Worm (Caenorhabditis elegans) whole organism, mixed stage, embryonic: ENCODE data around the gene F49C12.5.
A peak's percentile ranks its signal among the peaks of the same experiment; 100 is the strongest.

ENCODE experiments used
- M03D4.4 ChIP-seq: sonication (generic microtip); optimal IDR thresholded peaks from 2 replicates; lab custom pipeline; 2017; ENCODE audit warnings: mild to moderate bottlenecking, missing genetic modification characterization, missing compliant biosample characterization
- bed-3 ChIP-seq: fragments of 200-800 bp; sonication (Bioruptor generic); optimal IDR thresholded peaks from 3 replicates; lab custom pipeline; 2018; ENCODE audit warnings: mild to moderate bottlenecking, missing genetic modification characterization, moderate library complexity, missing compliant biosample characterization
- blmp-1 ChIP-seq: fragments of 150-350 bp; optimal IDR thresholded peaks from 2 replicates; lab custom pipeline; 2014; ENCODE audit warnings: missing biosample characterization, missing genetic modification characterization
- ceh-39 ChIP-seq: fragments of 150-350 bp; optimal IDR thresholded peaks from 2 replicates; lab custom pipeline; 2014; ENCODE audit warnings: missing biosample characterization, missing genetic modification characterization
- ceh-43 ChIP-seq: fragments of 200-800 bp; sonication (Bioruptor generic); optimal IDR thresholded peaks from 2 replicates; lab custom pipeline; 2018; ENCODE audit warnings: mild to moderate bottlenecking, missing genetic modification characterization, moderate library complexity, missing compliant biosample characterization
- ceh-83 ChIP-seq: fragments of 200-800 bp; sonication (Bioruptor generic); optimal IDR thresholded peaks from 2 replicates; lab custom pipeline; 2018; ENCODE audit warnings: mild to moderate bottlenecking, missing genetic modification characterization, missing compliant biosample characterization
- ces-1 ChIP-seq: fragments of 150-350 bp; optimal IDR thresholded peaks from 2 replicates; lab custom pipeline; 2014; ENCODE audit warnings: missing biosample characterization, missing genetic modification reagents, missing genetic modification characterization
- cnd-1 ChIP-seq: fragments of 200-800 bp; sonication (Bioruptor generic); optimal IDR thresholded peaks from 2 replicates; lab custom pipeline; 2018; ENCODE audit warnings: mild to moderate bottlenecking, missing genetic modification characterization, missing compliant biosample characterization
- drap-1 ChIP-seq: fragments of 200-800 bp; sonication (Bioruptor generic); optimal IDR thresholded peaks from 3 replicates; lab custom pipeline; 2018; ENCODE audit warnings: mild to moderate bottlenecking, missing genetic modification characterization, missing compliant biosample characterization
- elt-1 ChIP-seq: sonication (generic microtip); optimal IDR thresholded peaks from 2 replicates; lab custom pipeline; 2017; ENCODE audit warnings: missing genetic modification characterization, mild to moderate bottlenecking, missing compliant biosample characterization, antibody characterized with exemption, moderate library complexity, borderline replicate concordance; ENCODE audit not compliant: insufficient read depth
- elt-3 ChIP-seq: fragments of 150-350 bp; optimal IDR thresholded peaks from 2 replicates; lab custom pipeline; 2014; ENCODE audit warnings: missing biosample characterization, missing genetic modification characterization
- flh-1 ChIP-seq: fragments of 200-800 bp; sonication (Bioruptor generic); optimal IDR thresholded peaks from 2 replicates; lab custom pipeline; 2018; ENCODE audit warnings: mild to moderate bottlenecking, missing genetic modification characterization, moderate library complexity, missing compliant biosample characterization
- ham-2 ChIP-seq: fragments of 200-800 bp; sonication (Bioruptor generic); optimal IDR thresholded peaks from 2 replicates; lab custom pipeline; 2018; ENCODE audit warnings: mild to moderate bottlenecking, missing genetic modification characterization, missing compliant biosample characterization
- hlh-1 ChIP-seq: fragments of 150-350 bp; optimal IDR thresholded peaks from 2 replicates; lab custom pipeline; 2014; ENCODE audit warnings: missing biosample characterization, missing genetic modification reagents, missing genetic modification characterization
- lin-13 ChIP-seq: fragments of 150-350 bp; optimal IDR thresholded peaks from 2 replicates; lab custom pipeline; 2014; ENCODE audit warnings: missing biosample characterization, missing genetic modification characterization
- lin-32 ChIP-seq: fragments of 200-800 bp; sonication (Bioruptor generic); optimal IDR thresholded peaks from 2 replicates; lab custom pipeline; 2018; ENCODE audit warnings: mild to moderate bottlenecking, missing genetic modification characterization, missing compliant biosample characterization
- lsy-2 ChIP-seq: fragments of 150-350 bp; optimal IDR thresholded peaks from 2 replicates; lab custom pipeline; 2014; ENCODE audit warnings: missing biosample characterization, missing genetic modification characterization
- mab-5 ChIP-seq: fragments of 150-350 bp; optimal IDR thresholded peaks from 2 replicates; lab custom pipeline; 2014; ENCODE audit warnings: missing biosample characterization, missing genetic modification characterization
- mep-1 ChIP-seq: fragments of 150-350 bp; optimal IDR thresholded peaks from 2 replicates; lab custom pipeline; 2017; ENCODE audit warnings: missing biosample characterization, missing genetic modification reagents, missing genetic modification characterization, inconsistent platforms
- mls-2 ChIP-seq: sonication (generic microtip); optimal IDR thresholded peaks from 2 replicates; lab custom pipeline; 2016; ENCODE audit warnings: mild to moderate bottlenecking, missing genetic modification characterization, moderate library complexity, missing compliant biosample characterization
- nhr-12 ChIP-seq: fragments of 150-350 bp; optimal IDR thresholded peaks from 2 replicates; lab custom pipeline; 2014; ENCODE audit warnings: missing biosample characterization, missing genetic modification characterization
- nhr-2 ChIP-seq: fragments of 150-350 bp; optimal IDR thresholded peaks from 2 replicates; lab custom pipeline; 2014; ENCODE audit warnings: missing biosample characterization, missing genetic modification characterization
- nhr-237 ChIP-seq: fragments of 150-350 bp; optimal IDR thresholded peaks from 2 replicates; lab custom pipeline; 2014; ENCODE audit warnings: missing biosample characterization, missing genetic modification characterization
- nhr-28 ChIP-seq: fragments of 150-350 bp; optimal IDR thresholded peaks from 2 replicates; lab custom pipeline; 2014; ENCODE audit warnings: missing biosample characterization, missing genetic modification characterization
- nhr-76 ChIP-seq: sonication (generic microtip); optimal IDR thresholded peaks from 2 replicates; lab custom pipeline; 2017; ENCODE audit warnings: missing biosample characterization, missing genetic modification characterization
- pha-4 ChIP-seq: fragments of 150-350 bp; optimal IDR thresholded peaks from 2 replicates; lab custom pipeline; 2018; ENCODE audit warnings: missing biosample characterization, missing genetic modification reagents, missing genetic modification characterization
- sem-2 ChIP-seq: fragments of 200-800 bp; sonication (Bioruptor generic); optimal IDR thresholded peaks from 2 replicates; lab custom pipeline; 2018; ENCODE audit warnings: mild to moderate bottlenecking, missing genetic modification characterization, missing compliant biosample characterization
- snpc-4 ChIP-seq: fragments of 150-350 bp; optimal IDR thresholded peaks from 2 replicates; lab custom pipeline; 2014; ENCODE audit warnings: missing biosample characterization, missing genetic modification characterization
- sptf-1 ChIP-seq: sonication (generic microtip); optimal IDR thresholded peaks from 2 replicates; lab custom pipeline; 2017; ENCODE audit warnings: mild to moderate bottlenecking, missing genetic modification characterization, moderate library complexity, missing compliant biosample characterization
- tbx-8 ChIP-seq: fragments of 200-800 bp; sonication (Bioruptor generic); optimal IDR thresholded peaks from 2 replicates; lab custom pipeline; 2018; ENCODE audit warnings: mild to moderate bottlenecking, missing genetic modification characterization, moderate library complexity, missing compliant biosample characterization
- unc-120 ChIP-seq: sonication (generic microtip); optimal IDR thresholded peaks from 2 replicates; lab custom pipeline; 2017; ENCODE audit warnings: missing genetic modification characterization, missing compliant biosample characterization; ENCODE audit not compliant: poor library complexity, severe bottlenecking
- unc-39 ChIP-seq: fragments of 150-350 bp; optimal IDR thresholded peaks from 2 replicates; lab custom pipeline; 2014; ENCODE audit warnings: missing biosample characterization, missing genetic modification characterization
- unc-62 ChIP-seq: fragments of 150-350 bp; optimal IDR thresholded peaks from 2 replicates; lab custom pipeline; 2014; ENCODE audit warnings: missing biosample characterization, missing genetic modification reagents, missing genetic modification characterization
- zip-8 ChIP-seq: fragments of 150-350 bp; optimal IDR thresholded peaks from 2 replicates; lab custom pipeline; 2014; ENCODE audit warnings: missing biosample characterization, missing genetic modification characterization
- ztf-11 ChIP-seq: fragments of 150-350 bp; optimal IDR thresholded peaks from 2 replicates; lab custom pipeline; 2014; ENCODE audit warnings: missing biosample characterization, missing genetic modification characterization

F49C12.5 gene

ce11 chrIV:9260826-9261225 lies 43.9 kb upstream of the F49C12.5 start:
- TF ChIP-seq elt-1 (tag; lab: Kevin White, UChicago): no peak
- TF ChIP-seq ceh-83 (GFP tag; lab: Kevin White, UChicago): no peak
- TF ChIP-seq sptf-1 (tag; lab: Kevin White, UChicago): no peak
- no peak for TF ChIP-seq flh-1 (GFP tag; lab: Kevin White, UChicago)
- TF ChIP-seq pha-4 (tag; lab: Kevin White, UChicago): no peak
- TF ChIP-seq lin-32 (GFP tag; lab: Kevin White, UChicago): no peak
- no peak for TF ChIP-seq nhr-12 (tag; lab: Kevin White, UChicago)
- TF ChIP-seq mep-1 (tag; lab: Kevin White, UChicago): no peak
- no peak for TF ChIP-seq lin-13 (tag; lab: Kevin White, UChicago)
- TF ChIP-seq bed-3 (GFP tag; lab: Kevin White, UChicago): no peak
- no peak for TF ChIP-seq ceh-39 (tag; lab: Kevin White, UChicago)
- TF ChIP-seq ham-2 (GFP tag; lab: Kevin White, UChicago): no peak
- TF ChIP-seq tbx-8: no peak
- TF ChIP-seq lsy-2: no peak
- TF ChIP-seq elt-3 (tag; lab: Kevin White, UChicago): no peak
- no peak for TF ChIP-seq nhr-28 (tag; lab: Kevin White, UChicago)
- no peak for TF ChIP-seq nhr-76
- no peak for TF ChIP-seq mab-5

- TF ChIP-seq ztf-11 (tag; lab: Kevin White, UChicago) (no peak), unc-62 (GFP tag; lab: Kevin White, UChicago) (no peak), unc-120 (tag; lab: Kevin White, UChicago) (no peak), lin-32 (GFP tag; lab: Kevin White, UChicago) (no peak), ham-2 (GFP tag; lab: Kevin White, UChicago) (no peak), flh-1 (GFP tag; lab: Kevin White, UChicago) (no peak), hlh-1 (tag; lab: Kevin White, UChicago) (no peak), nhr-76 (no peak), mep-1 (tag; lab: Kevin White, UChicago) (no peak)
- TF ChIP-seq, all 35 proteins: peak for 0
Measured at ce11 chrIV:9261687-9262086, 43.0 kb upstream of the F49C12.5 start, which contains the start of gene col-120. Gene col-120 (minus strand): TSS chrIV:9261787.

- TF ChIP-seq nhr-76 (no peak), ceh-39 (tag; lab: Kevin White, UChicago) (no peak), mep-1 (tag; lab: Kevin White, UChicago) (no peak), bed-3 (GFP tag; lab: Kevin White, UChicago) (no peak)
Measured at ce11 chrIV:9262295-9262694, 42.4 kb upstream of the F49C12.5 start.

ce11 chrIV:9263812-9264320 lies 40.9 kb upstream of the F49C12.5 start, which contains the start of gene flh-1:
Gene flh-1 (minus strand): TSS chrIV:9264270.
- TF ChIP-seq ceh-39 (tag; lab: Kevin White, UChicago): peak; percentile 42
- peak; percentile 56 for TF ChIP-seq drap-1 (GFP tag; lab: Kevin White, UChicago)
- no peak for TF ChIP-seq blmp-1 (tag; lab: Kevin White, UChicago)
- no peak for TF ChIP-seq ham-2 (GFP tag; lab: Kevin White, UChicago)
- no peak for TF ChIP-seq lin-13 (tag; lab: Kevin White, UChicago)
- peak; percentile 18 for TF ChIP-seq ces-1 (GFP tag; lab: Kevin White, UChicago)
- TF ChIP-seq snpc-4 (tag; lab: Kevin White, UChicago): no peak
- TF ChIP-seq unc-62 (GFP tag; lab: Kevin White, UChicago): peak; percentile 25
- TF ChIP-seq mls-2 (tag; lab: Kevin White, UChicago): peak; percentile 68
- TF ChIP-seq elt-3 (tag; lab: Kevin White, UChicago): no peak
- no peak for TF ChIP-seq elt-1 (tag; lab: Kevin White, UChicago)
- no peak for TF ChIP-seq lsy-2
- no peak for TF ChIP-seq unc-120 (tag; lab: Kevin White, UChicago)
- TF ChIP-seq nhr-28 (tag; lab: Kevin White, UChicago): no peak
- no peak for TF ChIP-seq nhr-237 (tag; lab: Kevin White, UChicago)
- peak; percentile 64 for TF ChIP-seq hlh-1 (tag; lab: Kevin White, UChicago)
- TF ChIP-seq mab-5: no peak
- TF ChIP-seq M03D4.4 (tag; lab: Kevin White, UChicago): peak; percentile 27
- peak; percentile 69 for TF ChIP-seq sptf-1 (tag; lab: Kevin White, UChicago)
- TF ChIP-seq tbx-8: no peak
- no peak for TF ChIP-seq zip-8 (tag; lab: Kevin White, UChicago)
- TF ChIP-seq ceh-83 (GFP tag; lab: Kevin White, UChicago): peak; percentile 17
- no peak for TF ChIP-seq nhr-76
- TF ChIP-seq flh-1 (GFP tag; lab: Kevin White, UChicago): no peak
- no peak for TF ChIP-seq sem-2 (GFP tag; lab: Kevin White, UChicago)
- TF ChIP-seq mep-1 (tag; lab: Kevin White, UChicago): peak; percentile 55
- peak; percentile 37 for TF ChIP-seq ztf-11 (tag; lab: Kevin White, UChicago)
- no peak for TF ChIP-seq nhr-12 (tag; lab: Kevin White, UChicago)
- TF ChIP-seq unc-39 (tag; lab: Kevin White, UChicago): no peak
- TF ChIP-seq cnd-1 (tag; lab: Kevin White, UChicago): peak; percentile 93
- peak; percentile 91 for TF ChIP-seq lin-32 (GFP tag; lab: Kevin White, UChicago)
- TF ChIP-seq ceh-43 (GFP tag; lab: Kevin White, UChicago): no peak
- peak; percentile 35 for TF ChIP-seq pha-4 (tag; lab: Kevin White, UChicago)
- TF ChIP-seq bed-3 (GFP tag; lab: Kevin White, UChicago): no peak
- TF ChIP-seq nhr-2 (tag; lab: Kevin White, UChicago): peak; percentile 73
- TF ChIP-seq, all 35 proteins: peak for 15
